Worm (Caenorhabditis elegans) whole organism, midembryonic: ENCODE measurements around the gene hgap-2.

Experiments
- T22C8.4 ChIP-seq: fragments of 200-800 bp; sonication (Bioruptor generic); IDR thresholded peaks from 2 replicates; pipeline ENCODE4 v1.3.6; 2022; ENCODE audit warnings: missing genetic modification characterization, missing compliant biosample characterization
- cog-1 ChIP-seq: sonication (generic microtip); optimal IDR thresholded peaks from 2 replicates; lab custom pipeline; 2016; ENCODE audit warnings: missing genetic modification characterization, missing compliant biosample characterization
- flt-1 ChIP-seq: fragments of 200-800 bp; sonication (Bioruptor generic); IDR thresholded peaks from 2 replicates; pipeline ENCODE4 v1.3.6; 2022; ENCODE audit warnings: missing genetic modification characterization, missing compliant biosample characterization
- klf-2 ChIP-seq: fragments of 200-800 bp; sonication (Bioruptor generic); conservative IDR thresholded peaks from 2 replicates; pipeline ENCODE4 v1.3.6; 2022; ENCODE audit warnings: missing genetic modification reagents, missing genetic modification characterization, missing compliant biosample characterization
- med-1 ChIP-seq: sonication (generic microtip); optimal IDR thresholded peaks from 2 replicates; lab custom pipeline; 2017; ENCODE audit warnings: missing genetic modification characterization, mild to moderate bottlenecking, missing compliant biosample characterization, antibody characterized with exemption, missing genetic modification reagents; ENCODE audit not compliant: insufficient read depth
- ref-1 ChIP-seq: fragments of 200-800 bp; sonication (Bioruptor generic); conservative IDR thresholded peaks from 2 replicates; pipeline ENCODE4 v1.3.6; 2022; ENCODE audit warnings: missing genetic modification reagents, missing genetic modification characterization, missing compliant biosample characterization
- tab-1 ChIP-seq: fragments of 200-800 bp; sonication (Bioruptor generic); IDR thresholded peaks from 2 replicates; pipeline ENCODE4 v1.3.6; 2022; ENCODE audit warnings: missing genetic modification characterization, missing compliant biosample characterization
- ztf-23 ChIP-seq: fragments of 200-800 bp; sonication (Bioruptor generic); IDR thresholded peaks from 2 replicates; pipeline ENCODE4 v1.3.6; 2022; ENCODE audit warnings: missing genetic modification reagents, missing genetic modification characterization, missing compliant biosample characterization
- ztf-29 ChIP-seq: fragments of 200-800 bp; sonication (Bioruptor generic); IDR thresholded peaks from 2 replicates; pipeline ENCODE4 v1.3.6; 2022; ENCODE audit warnings: missing genetic modification reagents, missing genetic modification characterization, missing compliant biosample characterization

hgap-2 gene

DNA sequence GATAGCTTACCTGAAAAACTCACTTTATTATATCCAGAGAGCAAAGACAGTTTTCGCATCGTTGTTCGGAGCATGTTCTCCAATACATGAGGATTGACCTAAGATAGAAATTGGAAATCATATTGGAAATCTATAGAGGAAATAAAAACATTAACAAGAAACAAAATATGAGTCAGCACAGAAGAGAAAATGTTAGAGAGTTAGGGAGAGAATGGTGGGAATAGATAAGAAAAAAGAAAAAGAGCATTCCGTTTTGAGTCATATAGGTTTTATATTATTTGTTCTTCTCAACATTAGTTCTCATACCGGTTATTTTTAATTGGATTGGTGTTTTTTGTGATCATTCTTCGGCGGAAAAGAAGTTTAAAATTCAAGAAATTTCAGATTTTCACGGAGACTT is at the start of gene hgap-2:
Gene hgap-2, minus strand, starts transcription at position 101 of the 400 bp plus-strand sequence.
- no peak for TF ChIP-seq ztf-29

DNA sequence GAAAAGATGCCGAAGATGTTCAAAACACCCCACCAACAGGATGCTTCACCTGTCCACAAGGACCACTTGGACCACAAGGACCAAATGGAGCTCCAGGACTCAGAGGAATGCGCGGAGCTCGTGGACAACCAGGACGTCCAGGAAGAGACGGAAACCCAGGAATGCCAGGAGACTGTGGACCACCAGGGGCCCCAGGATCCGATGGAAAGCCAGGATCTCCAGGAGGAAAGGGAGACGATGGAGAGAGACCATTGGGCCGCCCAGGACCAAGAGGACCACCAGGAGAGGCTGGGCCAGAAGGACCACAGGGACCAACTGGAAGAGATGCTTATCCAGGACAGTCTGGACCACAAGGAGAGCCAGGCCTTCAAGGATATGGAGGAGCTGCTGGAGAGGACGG is 48.9 kb upstream of the hgap-2 start:
- TF ChIP-seq ztf-23 = no peak
- TF ChIP-seq tab-1 (GFP tag; lab: Robert Waterston, UW) = no peak
- no peak for TF ChIP-seq flt-1
- TF ChIP-seq T22C8.4 = no peak
- no peak for TF ChIP-seq ztf-29
- TF ChIP-seq med-1 (GFP tag; lab: Kevin White, UChicago) = no peak
- no peak for TF ChIP-seq cog-1
- no peak for TF ChIP-seq klf-2
- TF ChIP-seq ref-1 (GFP tag; lab: Robert Waterston, UW) = no peak

DNA sequence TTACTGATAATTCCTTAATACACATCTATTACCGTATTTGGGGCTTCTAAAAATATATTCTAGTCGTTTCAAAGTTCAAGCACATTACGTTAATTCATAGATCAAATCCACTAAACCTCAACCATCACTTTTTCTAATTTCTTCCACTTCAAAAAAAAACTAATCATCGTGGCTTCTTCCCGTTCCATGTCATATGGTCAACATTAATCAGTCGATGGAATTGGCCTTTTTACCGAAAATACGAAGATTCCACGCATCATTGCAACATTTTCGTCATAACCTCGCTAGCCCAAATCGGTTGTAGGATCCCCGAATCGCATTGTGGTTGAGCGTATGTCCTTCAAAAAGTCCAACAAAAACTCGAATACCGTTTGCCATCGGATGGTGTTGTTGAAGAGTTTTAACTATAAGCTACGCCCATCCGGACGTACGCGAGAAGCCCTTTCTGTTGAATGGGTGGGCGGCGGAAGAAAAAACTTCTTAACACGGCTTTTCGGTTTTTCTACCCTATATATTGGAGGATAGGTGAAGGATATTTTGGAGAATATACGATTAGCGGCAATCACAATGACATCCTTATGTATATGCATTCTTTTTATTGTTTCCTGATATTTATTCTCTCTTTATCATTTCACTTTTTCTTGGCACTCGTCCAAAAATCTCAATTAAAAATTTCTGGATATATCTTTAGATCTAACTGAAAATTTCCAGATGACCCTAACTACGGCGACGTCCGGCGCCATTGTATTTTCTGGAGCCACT is 47.8 kb upstream of the hgap-2 start, which contains the start of gene rol-6:
Gene rol-6, plus strand, starts transcription at position 712 of the 762 bp plus-strand sequence.
- TF ChIP-seq cog-1 (no peak), tab-1 (GFP tag; lab: Robert Waterston, UW) (no peak), ref-1 (GFP tag; lab: Robert Waterston, UW) (no peak), flt-1 (no peak), klf-2 (no peak), ztf-29 (no peak), T22C8.4 (no peak), med-1 (GFP tag; lab: Kevin White, UChicago) (no peak), ztf-23 (no peak)

DNA sequence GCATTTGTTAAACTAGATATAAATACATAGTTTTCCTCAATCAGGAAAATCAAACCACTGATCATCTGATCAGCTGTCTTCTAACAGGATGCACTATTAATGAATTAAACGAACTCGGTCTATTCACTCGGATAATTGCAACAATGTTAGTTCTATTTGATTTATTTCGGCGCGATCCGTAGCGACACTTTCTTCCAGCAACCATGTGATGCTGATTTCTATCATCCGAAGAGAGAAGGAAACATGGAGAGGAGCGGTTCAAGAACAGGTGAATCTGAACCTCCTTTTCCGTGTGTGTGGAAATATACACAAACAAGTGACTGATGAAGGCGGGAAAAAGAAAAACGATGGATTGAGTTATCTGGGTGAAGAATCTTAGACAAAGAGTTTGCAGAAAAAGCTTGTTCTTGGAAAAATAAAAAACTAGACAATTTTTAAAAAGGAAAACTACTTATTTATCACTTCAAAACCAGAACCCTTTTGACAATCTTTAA is 47.1 kb upstream of the hgap-2 start:
- TF ChIP-seq T22C8.4 (no peak), klf-2 (no peak), ztf-23 (no peak), med-1 (GFP tag; lab: Kevin White, UChicago) (no peak), ref-1 (GFP tag; lab: Robert Waterston, UW) (no peak), flt-1 (no peak), cog-1 (no peak), ztf-29 (no peak), tab-1 (GFP tag; lab: Robert Waterston, UW) (no peak)

DNA sequence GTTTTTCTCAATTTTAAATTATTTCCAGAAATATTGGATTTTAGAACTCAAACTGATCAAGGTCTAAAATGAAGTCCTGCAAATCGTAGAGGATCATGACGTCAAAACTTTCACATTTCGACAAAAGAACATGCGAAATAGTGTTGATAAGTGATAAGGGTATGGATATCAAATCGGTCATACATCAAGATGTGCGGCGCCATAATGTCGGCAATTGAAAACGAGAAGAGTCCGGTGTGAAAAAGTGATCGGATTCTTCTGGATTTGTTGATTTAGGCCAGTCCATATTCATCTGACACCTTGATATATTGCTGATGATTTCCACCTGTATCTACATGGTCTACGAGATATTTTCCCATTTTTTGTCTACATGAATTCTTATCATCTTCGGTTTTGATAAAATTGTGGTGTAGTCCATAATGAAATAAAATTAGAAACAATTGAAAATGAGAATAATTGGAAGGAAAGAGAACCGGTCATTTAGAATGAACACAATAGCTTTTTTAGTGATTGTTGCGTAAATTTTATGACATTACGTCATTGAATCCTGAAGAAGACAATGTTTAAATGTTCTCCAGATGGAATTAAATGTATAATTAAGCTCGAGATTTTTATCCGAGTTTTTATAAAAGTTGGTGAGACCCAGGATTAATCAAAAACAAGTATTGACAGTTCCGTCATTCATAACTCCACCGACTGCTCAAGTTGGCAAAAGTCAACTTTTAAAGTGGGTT is 46.4 kb upstream of the hgap-2 start:
- no peak for TF ChIP-seq cog-1
- TF ChIP-seq ztf-23 = no peak
- no peak for TF ChIP-seq klf-2
- TF ChIP-seq flt-1 = no peak
- no peak for TF ChIP-seq T22C8.4
- no peak for TF ChIP-seq ref-1 (GFP tag; lab: Robert Waterston, UW)
- no peak for TF ChIP-seq ztf-29
- no peak for TF ChIP-seq med-1 (GFP tag; lab: Kevin White, UChicago)
- TF ChIP-seq tab-1 (GFP tag; lab: Robert Waterston, UW) = no peak

DNA sequence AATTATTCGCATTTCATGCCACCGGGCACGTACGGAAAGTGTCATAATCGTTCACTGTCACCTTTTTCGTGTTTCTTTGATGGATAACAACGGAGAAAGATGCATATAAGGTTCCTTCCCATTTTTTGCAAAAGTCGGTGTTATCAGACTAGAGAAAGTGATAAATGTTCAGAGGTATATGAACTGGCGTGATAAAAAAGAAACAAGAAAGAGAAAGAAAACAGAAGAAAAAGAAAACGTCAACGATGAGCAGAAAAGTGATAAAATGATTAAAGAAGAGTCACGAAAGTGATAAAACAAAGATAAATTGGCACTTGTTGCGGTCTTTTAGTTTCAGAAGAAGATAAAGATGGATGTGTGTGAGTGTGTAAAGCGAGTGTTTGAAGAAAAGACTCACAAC is 45.6 kb upstream of the hgap-2 start:
- no peak for TF ChIP-seq cog-1
- TF ChIP-seq ref-1 (GFP tag; lab: Robert Waterston, UW) = no peak
- no peak for TF ChIP-seq T22C8.4
- TF ChIP-seq ztf-29 = no peak
- TF ChIP-seq flt-1 = no peak
- TF ChIP-seq klf-2 = no peak
- no peak for TF ChIP-seq med-1 (GFP tag; lab: Kevin White, UChicago)
- no peak for TF ChIP-seq tab-1 (GFP tag; lab: Robert Waterston, UW)
- no peak for TF ChIP-seq ztf-23

DNA sequence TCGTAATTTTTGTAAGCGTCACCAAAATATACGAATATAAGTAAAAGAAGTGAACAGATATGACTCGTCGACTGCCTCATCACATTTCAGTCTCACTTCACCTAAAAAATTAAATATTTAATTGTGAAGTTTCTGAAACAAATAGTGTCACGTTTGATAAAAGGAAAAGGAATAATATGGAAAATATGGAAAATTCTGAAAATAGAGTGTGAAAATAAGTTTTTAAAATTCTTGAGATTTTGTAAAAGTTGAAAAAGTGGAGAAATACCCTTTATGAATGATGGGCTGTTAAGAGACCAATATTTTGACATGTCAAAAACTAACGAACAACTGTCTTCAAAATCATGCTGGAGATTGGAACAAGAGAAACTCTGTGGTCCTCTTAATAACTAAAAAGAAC is 42.0 kb upstream of the hgap-2 start, which contains the start of gene T01B7.9:
Gene T01B7.9, minus strand, starts transcription at position 101 of the 400 bp plus-strand sequence.
- TF ChIP-seq tab-1 (GFP tag; lab: Robert Waterston, UW) (no peak), flt-1 (no peak), ztf-29 (no peak), T22C8.4 (no peak), ztf-23 (no peak), med-1 (GFP tag; lab: Kevin White, UChicago) (no peak), klf-2 (no peak), ref-1 (GFP tag; lab: Robert Waterston, UW) (no peak), cog-1 (no peak)

DNA sequence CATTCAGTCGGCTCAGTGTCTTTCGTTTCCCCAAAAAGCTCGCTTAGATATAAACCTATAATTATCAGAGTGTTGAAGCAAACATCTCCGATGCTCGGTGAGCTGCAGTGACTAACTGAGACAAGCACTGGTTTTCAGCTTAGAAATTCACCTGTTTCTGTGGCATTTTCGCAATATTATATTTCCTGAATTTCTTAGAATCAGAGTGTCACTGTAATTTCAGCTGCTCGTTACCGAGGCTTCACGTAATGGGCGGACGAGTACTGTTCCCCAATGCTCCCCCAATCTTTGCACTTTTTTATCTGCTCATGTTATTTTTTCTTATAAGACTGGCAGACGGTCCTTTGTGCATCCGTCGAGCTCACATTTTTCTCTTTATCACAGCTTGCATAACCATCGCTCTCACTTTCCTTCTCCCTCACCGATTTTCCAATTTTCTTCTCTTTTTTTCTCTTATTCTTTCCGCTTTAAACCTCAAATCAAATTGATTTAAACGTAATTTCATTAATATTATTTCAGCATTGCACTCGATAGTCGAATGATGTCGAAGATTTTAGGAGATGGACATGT is 37.3 kb upstream of the hgap-2 start, which contains the start of gene trcs-2:
Gene trcs-2, plus strand, starts transcription at position 520 of the 570 bp plus-strand sequence.
- TF ChIP-seq flt-1 (no peak), med-1 (GFP tag; lab: Kevin White, UChicago) (no peak), ztf-29 (no peak), klf-2 (no peak), ref-1 (GFP tag; lab: Robert Waterston, UW) (no peak), ztf-23 (no peak), T22C8.4 (no peak), cog-1 (no peak), tab-1 (GFP tag; lab: Robert Waterston, UW) (no peak)

DNA sequence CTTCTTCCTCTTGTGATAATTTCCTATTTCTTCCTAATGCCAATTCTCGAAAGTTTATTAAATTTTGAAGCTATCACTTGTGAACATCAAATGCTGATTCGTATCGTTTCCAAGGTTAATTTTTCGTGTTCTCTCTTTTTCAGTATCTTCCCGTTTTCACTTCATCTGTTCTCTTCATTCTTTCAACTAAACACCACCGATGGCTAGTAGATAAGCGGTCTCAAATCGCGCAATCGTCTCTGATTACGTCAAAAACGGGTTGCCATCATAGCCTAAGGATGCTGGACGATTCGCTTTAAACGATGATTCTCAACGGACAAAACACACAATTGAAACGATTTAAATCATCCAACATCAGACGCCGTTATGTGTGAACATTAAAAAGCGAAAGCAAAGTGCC is 32.9 kb upstream of the hgap-2 start:
- TF ChIP-seq cog-1 (no peak), ztf-23 (no peak), ztf-29 (no peak), tab-1 (GFP tag; lab: Robert Waterston, UW) (no peak), med-1 (GFP tag; lab: Kevin White, UChicago) (no peak), T22C8.4 (no peak), ref-1 (GFP tag; lab: Robert Waterston, UW) (no peak), klf-2 (no peak), flt-1 (no peak)
